Fruit fly (Drosophila melanogaster): ENCODE data around the gene Tgi.

The Tgi gene

dm6 chr3L:13478339-13479203 lies 8.0 kb upstream of the Tgi start:
- TF ChIP-seq CG8632 (GFP tag; optimal IDR thresholded peaks at IDR 0.05), result peak; percentile 26
- peak; percentile 21 for TF ChIP-seq topi (GFP tag; optimal IDR thresholded peaks at IDR 0.05)
- peak; percentile 26 for TF ChIP-seq CG11902 (GFP tag; optimal IDR thresholded peaks at IDR 0.05)
- peak; percentile 10 for TF ChIP-seq achi (GFP tag; optimal IDR thresholded peaks at IDR 0.05)
- peak; percentile 30 for TF ChIP-seq svp (GFP tag)
- no peak for TF ChIP-seq CG15336 (GFP tag; IDR thresholded peaks at IDR 0.05)
- TF ChIP-seq CG31627 (GFP tag; optimal IDR thresholded peaks at IDR 0.05), result peak; percentile 50
- TF ChIP-seq CG32006 (GFP tag; optimal IDR thresholded peaks at IDR 0.05), result peak; percentile 30
- TF ChIP-seq Ets96B (tag; optimal IDR thresholded peaks at IDR 0.05), result peak; percentile 5
- TF ChIP-seq Blimp-1 (GFP tag; optimal IDR thresholded peaks at IDR 0.05), result no peak
- no peak for TF ChIP-seq Hr4 (GFP tag; optimal IDR thresholded peaks at IDR 0.05)
- peak; percentile 21 for TF ChIP-seq CG10631 (GFP tag; optimal IDR thresholded peaks at IDR 0.05)
- peak; percentile 1 for TF ChIP-seq dsx (GFP tag; optimal IDR thresholded peaks at IDR 0.05; ENCODE audit: poor library complexity, severe bottlenecking)
- TF ChIP-seq CG11762 (GFP tag; optimal IDR thresholded peaks at IDR 0.05; ENCODE audit: insufficient read depth), result no peak
- TF ChIP-seq CG6163 (GFP tag; IDR thresholded peaks at IDR 0.05), result peak; percentile 41; the same call in 1 of the 3 replicates
- peak; percentile 5 for TF ChIP-seq Sox14 (GFP tag; optimal IDR thresholded peaks at IDR 0.05)
- TF ChIP-seq CG3032 (tag; optimal IDR thresholded peaks at IDR 0.05), result no peak
- TF ChIP-seq ss (GFP tag; optimal IDR thresholded peaks at IDR 0.05), result peak in 1 of 2 experiments; percentile 23
- TF ChIP-seq CG1621 (tag; optimal IDR thresholded peaks at IDR 0.05), result peak; percentile 48
- TF ChIP-seq net (GFP tag; optimal IDR thresholded peaks at IDR 0.05), result no peak
- peak; percentile 64 for TF ChIP-seq esn (GFP tag; optimal IDR thresholded peaks at IDR 0.05)
- TF ChIP-seq Lpt (GFP tag; optimal IDR thresholded peaks at IDR 0.05), result no peak
- TF ChIP-seq pdm3 (GFP tag; optimal IDR thresholded peaks at IDR 0.05), result peak; percentile 24
- peak; percentile 47 for TF ChIP-seq Hr39 (GFP tag; optimal IDR thresholded peaks at IDR 0.05)
- peak; percentile 13 for TF ChIP-seq CG6792 (GFP tag; optimal IDR thresholded peaks at IDR 0.05)
- TF ChIP-seq CG16779 (tag; optimal IDR thresholded peaks at IDR 0.05), result no peak
- peak; percentile 6 for TF ChIP-seq Smox (GFP tag; optimal IDR thresholded peaks at IDR 0.05)
- TF ChIP-seq fd59A (GFP tag; optimal IDR thresholded peaks at IDR 0.05), result no peak
- TF ChIP-seq CG34406 (GFP tag; optimal IDR thresholded peaks at IDR 0.05), result peak; percentile 16
- peak; percentile 11 for TF ChIP-seq Sox102F (GFP tag; optimal IDR thresholded peaks at IDR 0.05)
- peak; percentile 31 for TF ChIP-seq cyc (GFP tag; optimal IDR thresholded peaks at IDR 0.05)
- peak; percentile 11 for TF ChIP-seq Met (GFP tag; optimal IDR thresholded peaks at IDR 0.05)
- TF ChIP-seq lz (GFP tag; optimal IDR thresholded peaks at IDR 0.05), result peak; percentile 41
- TF ChIP-seq CG6276 (GFP tag; optimal IDR thresholded peaks at IDR 0.05), result no peak
- peak; percentile 9 for TF ChIP-seq Ets21C (GFP tag; optimal IDR thresholded peaks at IDR 0.05)
- TF ChIP-seq Eip78C (GFP tag), result peak; percentile 78
- no peak for TF ChIP-seq Eip75B (GFP tag; optimal IDR thresholded peaks at IDR 0.05)
- TF ChIP-seq CG6808 (GFP tag; optimal IDR thresholded peaks at IDR 0.05), result peak; percentile 14
- peak; percentile 46 for TF ChIP-seq CG3919 (GFP tag; optimal IDR thresholded peaks at IDR 0.05)
- TF ChIP-seq acj6 (GFP tag; optimal IDR thresholded peaks at IDR 0.05), result peak; percentile 26
- peak; percentile 26 for TF ChIP-seq Sox15 (GFP tag; optimal IDR thresholded peaks at IDR 0.05)
- TF ChIP-seq OdsH (GFP tag; optimal IDR thresholded peaks at IDR 0.05), result peak; percentile 26
- TF ChIP-seq CG7368 (GFP tag; optimal IDR thresholded peaks at IDR 0.05), result no peak
- TF ChIP-seq CG9139 (GFP tag; optimal IDR thresholded peaks at IDR 0.05), result no peak
- peak; percentile 47 for TF ChIP-seq CG10669 (GFP tag; optimal IDR thresholded peaks at IDR 0.05)
- no peak for TF ChIP-seq spab (GFP tag; optimal IDR thresholded peaks at IDR 0.05)

Measured in whole organism, prepupa.